Worm (Caenorhabditis elegans): ENCODE results near the gene Y27F2A.10.
"Not testable (repeated sequence)": the region's sequence is repeated elsewhere in the genome, so short reads cannot be mapped to it uniquely, and the experiment has no call there.

Y27F2A.10 gene

DNA sequence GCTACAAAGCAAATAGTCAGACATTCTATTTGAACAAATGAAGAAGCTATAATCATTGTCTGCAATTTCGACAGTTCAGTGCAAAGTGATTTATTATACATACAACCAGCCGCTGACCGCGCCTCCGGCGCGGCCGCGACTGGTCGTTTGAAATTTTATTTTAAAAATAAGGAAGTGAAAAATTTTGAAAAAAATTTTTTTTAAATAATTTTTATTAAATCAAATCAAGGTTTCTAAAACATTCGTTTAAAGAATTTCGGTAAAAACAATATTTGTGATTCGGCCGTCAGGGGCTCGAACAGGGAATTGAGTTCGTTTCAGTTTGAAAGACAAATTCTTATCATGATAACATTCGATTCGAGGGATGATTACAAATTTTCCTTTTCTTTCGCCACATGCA, at the start of gene Y27F2A.10:
Gene Y27F2A.10 (minus strand): TSS at position 101 of the 400 bp plus-strand sequence.
- TF ChIP-seq ets-7 (tag; optimal IDR thresholded peaks at IDR 0.05) (no peak), hmbx-1 (tag; optimal IDR thresholded peaks at IDR 0.05) (no peak), pes-1 (GFP tag; IDR thresholded peaks at IDR 0.05) (no peak), aly-1 (tag; optimal IDR thresholded peaks at IDR 0.05) (no peak), F13C5.2 (tag; optimal IDR thresholded peaks at IDR 0.05) (no peak), flt-1 (GFP tag; IDR thresholded peaks at IDR 0.05) (no peak), sea-1 (GFP tag; conservative IDR thresholded peaks at IDR 0.05) (no peak), hnd-1 (tag; optimal IDR thresholded peaks at IDR 0.05) (no peak), ceh-36 (tag; optimal IDR thresholded peaks at IDR 0.05) (no peak), B0310.2 (tag; optimal IDR thresholded peaks at IDR 0.05) (no peak)

DNA sequence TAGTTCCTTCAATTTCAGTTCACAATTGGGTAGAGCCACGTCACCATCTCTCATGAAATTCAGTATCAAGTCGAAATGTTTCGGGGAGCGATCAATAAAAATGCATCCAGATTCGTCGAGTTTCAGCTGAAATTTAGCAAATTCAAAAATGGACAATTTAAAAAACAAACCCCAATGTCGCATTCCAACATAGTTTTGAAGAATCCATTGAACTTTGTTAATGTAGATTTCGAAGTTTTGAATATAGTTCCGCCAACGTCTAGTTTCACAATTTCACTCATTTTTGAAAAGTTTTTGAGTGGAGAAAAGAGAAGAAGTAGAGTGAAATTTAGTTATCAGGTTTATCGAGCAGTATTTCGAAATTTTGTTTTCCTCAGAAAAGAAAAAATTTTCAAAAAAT, 49.7 kb upstream of the Y27F2A.10 start, which contains the start of gene ZC239.14:
Gene ZC239.14 (minus strand): TSS at position 305 of the 400 bp plus-strand sequence.
- TF ChIP-seq scrt-1 (GFP tag; IDR thresholded peaks at IDR 0.05) = no peak
- TF ChIP-seq hnd-1 (tag; optimal IDR thresholded peaks at IDR 0.05) = no peak
- TF ChIP-seq tbx-37 (GFP tag; conservative IDR thresholded peaks at IDR 0.05) = no peak

ce11 chrII:3220723-3221122, 48.6 kb upstream of the Y27F2A.10 start, which contains the start of gene ZC239.22:
TSS of gene ZC239.22 (minus strand) at chrII:3220823.
- no peak for TF ChIP-seq tbx-11 (GFP tag; IDR thresholded peaks at IDR 0.05)
- no peak for TF ChIP-seq ceh-13 (GFP tag; optimal IDR thresholded peaks at IDR 0.05)
- TF ChIP-seq flt-1 (GFP tag; IDR thresholded peaks at IDR 0.05) = no peak
- no peak for TF ChIP-seq aly-1 (tag; optimal IDR thresholded peaks at IDR 0.05)
- TF ChIP-seq sea-1 (GFP tag; conservative IDR thresholded peaks at IDR 0.05) = no peak

ce11 chrII:3215762-3216161, 43.7 kb upstream of the Y27F2A.10 start, which contains the start of gene ZC239.3:
TSS of gene ZC239.3 (plus strand) at chrII:3216062.
- TF ChIP-seq flt-1 (GFP tag; IDR thresholded peaks at IDR 0.05); hnd-1 (tag; optimal IDR thresholded peaks at IDR 0.05); ets-7 (tag; optimal IDR thresholded peaks at IDR 0.05): not testable (repeated sequence)

DNA sequence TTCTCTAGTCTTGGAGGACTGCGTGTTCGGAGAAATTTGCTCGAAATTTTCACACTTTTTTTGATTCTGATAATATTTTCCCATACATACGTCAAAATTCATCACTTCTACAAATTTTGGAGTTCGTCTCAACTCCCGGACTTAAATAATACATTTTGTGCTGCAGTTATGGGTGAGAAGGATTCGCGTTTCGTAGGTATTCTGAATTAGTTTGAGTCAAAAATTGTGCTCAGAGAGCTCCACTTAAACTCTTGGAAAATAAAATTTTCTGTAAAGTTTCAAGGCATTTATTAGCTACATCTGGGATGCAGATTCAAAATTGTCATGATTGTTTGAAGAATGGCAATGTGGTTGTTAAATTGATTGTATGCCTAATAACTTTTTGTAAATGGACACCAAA, 41.8 kb upstream of the Y27F2A.10 start, which contains the start of gene ZC239.4:
Gene ZC239.4 (plus strand): TSS at position 301 of the 400 bp plus-strand sequence.
- TF ChIP-seq tra-4 (tag; optimal IDR thresholded peaks at IDR 0.05) (no peak), flt-1 (GFP tag; IDR thresholded peaks at IDR 0.05) (no peak), hmbx-1 (tag; optimal IDR thresholded peaks at IDR 0.05) (no peak), hmg-4 (GFP tag; optimal IDR thresholded peaks at IDR 0.05) (no peak), F13C5.2 (tag; optimal IDR thresholded peaks at IDR 0.05) (no peak), B0310.2 (tag; optimal IDR thresholded peaks at IDR 0.05) (no peak), ets-7 (tag; optimal IDR thresholded peaks at IDR 0.05) (no peak)

DNA sequence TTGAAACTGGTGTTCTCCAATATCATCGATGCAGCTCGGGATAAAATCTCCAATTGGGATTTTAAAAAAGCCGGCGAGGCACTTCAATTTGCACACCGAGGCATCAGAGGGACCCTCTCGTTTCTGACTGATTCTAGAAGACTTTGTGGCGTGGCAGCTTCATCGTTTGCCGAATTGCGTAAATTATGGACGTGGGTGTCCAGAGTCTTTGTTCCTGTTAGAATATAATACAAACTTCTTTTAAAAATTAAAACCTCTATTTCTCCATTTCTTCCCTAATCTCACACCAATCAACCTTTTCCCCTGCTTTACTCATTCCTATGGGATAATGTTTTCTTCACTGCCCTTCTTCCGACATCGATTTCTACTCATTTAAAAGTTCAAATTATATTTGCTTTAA, 38.3 kb upstream of the Y27F2A.10 start, which contains the start of gene ZC239.5:
Gene ZC239.5 (plus strand): TSS at position 301 of the 400 bp plus-strand sequence.
- TF ChIP-seq hmbx-1 (tag; optimal IDR thresholded peaks at IDR 0.05) (no peak), B0310.2 (tag; optimal IDR thresholded peaks at IDR 0.05) (no peak)

- no peak for TF ChIP-seq pes-1 (GFP tag; IDR thresholded peaks at IDR 0.05)
- TF ChIP-seq ceh-13 (GFP tag; optimal IDR thresholded peaks at IDR 0.05) = no peak
- TF ChIP-seq hmg-4 (GFP tag; optimal IDR thresholded peaks at IDR 0.05) = no peak
- no peak for TF ChIP-seq aly-1 (tag; optimal IDR thresholded peaks at IDR 0.05)
- TF ChIP-seq ama-1 (optimal IDR thresholded peaks at IDR 0.05) = no peak
- TF ChIP-seq sea-1 (GFP tag; conservative IDR thresholded peaks at IDR 0.05) = no peak
- no peak for TF ChIP-seq tbx-11 (GFP tag; IDR thresholded peaks at IDR 0.05)
- no peak for TF ChIP-seq ceh-36 (tag; optimal IDR thresholded peaks at IDR 0.05)
- no peak for TF ChIP-seq F13C5.2 (tag; optimal IDR thresholded peaks at IDR 0.05)
- TF ChIP-seq hnd-1 (tag; optimal IDR thresholded peaks at IDR 0.05) = no peak
- TF ChIP-seq B0310.2 (tag; optimal IDR thresholded peaks at IDR 0.05) = no peak
- no peak for TF ChIP-seq tbx-37 (GFP tag; conservative IDR thresholded peaks at IDR 0.05)
- no peak for TF ChIP-seq tra-4 (tag; optimal IDR thresholded peaks at IDR 0.05)
- no peak for TF ChIP-seq scrt-1 (GFP tag; IDR thresholded peaks at IDR 0.05)
These were observed 37.2 kb upstream of the Y27F2A.10 start, which contains the start of gene ZC239.6 for ce11 chrII:3209251-3209650. TSS of gene ZC239.6 (plus strand) at chrII:3209631.

DNA sequence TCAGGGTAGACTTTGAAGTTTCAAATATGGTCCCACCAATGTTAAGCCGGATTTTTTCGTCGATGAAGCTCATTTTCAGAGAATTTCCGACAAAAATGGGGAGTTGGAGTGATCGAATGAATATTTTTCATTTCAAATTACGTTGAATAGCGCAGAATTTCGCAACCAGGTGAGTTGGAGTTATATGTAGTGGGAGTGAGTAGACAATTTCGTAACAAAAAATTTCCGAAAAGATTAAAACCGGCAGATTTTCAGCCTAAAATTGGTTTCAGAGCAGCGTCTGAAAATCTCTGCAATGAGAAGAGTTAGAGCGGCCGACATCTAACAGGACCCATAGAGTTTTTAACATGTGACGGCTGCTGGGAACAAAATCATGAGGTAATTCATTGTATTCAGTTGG, 36.6 kb upstream of the Y27F2A.10 start, which contains the start of gene sdz-35:
Gene sdz-35 (minus strand): TSS at position 101 of the 400 bp plus-strand sequence.
- TF ChIP-seq hnd-1 (tag; optimal IDR thresholded peaks at IDR 0.05) (no peak), flt-1 (GFP tag; IDR thresholded peaks at IDR 0.05) (no peak), B0310.2 (tag; optimal IDR thresholded peaks at IDR 0.05) (no peak), hmbx-1 (tag; optimal IDR thresholded peaks at IDR 0.05) (no peak), tbx-11 (GFP tag; IDR thresholded peaks at IDR 0.05) (no peak), sea-1 (GFP tag; conservative IDR thresholded peaks at IDR 0.05) (no peak), ceh-36 (tag; optimal IDR thresholded peaks at IDR 0.05) (no peak), F13C5.2 (tag; optimal IDR thresholded peaks at IDR 0.05) (no peak), ama-1 (optimal IDR thresholded peaks at IDR 0.05) (no peak), tbx-37 (GFP tag; conservative IDR thresholded peaks at IDR 0.05) (no peak)

DNA sequence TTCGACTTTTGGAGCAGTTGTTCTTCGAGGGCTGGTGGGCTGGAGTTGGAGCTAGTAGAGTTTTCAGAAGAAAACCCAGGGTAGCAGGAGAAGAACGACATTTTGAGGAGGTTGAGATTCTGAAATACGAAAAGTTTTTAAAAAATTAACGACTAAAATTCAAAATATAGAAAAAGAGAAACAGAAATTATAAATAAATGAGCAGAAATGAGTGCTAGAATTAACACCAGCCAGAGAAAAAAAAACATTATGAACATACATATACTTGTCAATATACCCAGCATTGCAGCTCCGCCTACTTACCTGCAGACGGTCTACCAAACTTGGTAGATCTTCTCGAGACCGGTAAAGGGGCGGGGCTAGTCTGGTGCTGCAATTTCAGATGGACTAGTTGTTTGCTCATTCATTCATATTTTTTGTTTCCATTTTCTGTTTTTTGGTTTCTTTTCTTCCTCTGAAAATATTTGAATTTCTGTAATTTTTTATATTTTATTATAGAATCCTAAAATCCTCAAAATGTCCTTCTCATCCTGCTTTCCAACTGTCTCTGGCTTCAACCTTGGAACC, 34.4 kb upstream of the Y27F2A.10 start, which contains the start of the genes ZC239.20 and ZC239.21:
Gene ZC239.20 (minus strand): TSS at position 101 of the 567 bp plus-strand sequence.
Gene ZC239.21 (plus strand): TSS at position 517 of the 567 bp plus-strand sequence.
- TF ChIP-seq B0310.2 (tag; optimal IDR thresholded peaks at IDR 0.05) = no peak
- no peak for TF ChIP-seq flt-1 (GFP tag; IDR thresholded peaks at IDR 0.05)
- TF ChIP-seq ama-1 (optimal IDR thresholded peaks at IDR 0.05) = no peak
- no peak for TF ChIP-seq ceh-13 (GFP tag; optimal IDR thresholded peaks at IDR 0.05)
- no peak for TF ChIP-seq tra-4 (tag; optimal IDR thresholded peaks at IDR 0.05)
- no peak for TF ChIP-seq hmg-4 (GFP tag; optimal IDR thresholded peaks at IDR 0.05)
- no peak for TF ChIP-seq sea-1 (GFP tag; conservative IDR thresholded peaks at IDR 0.05)
- TF ChIP-seq ceh-36 (tag; optimal IDR thresholded peaks at IDR 0.05) = no peak
- no peak for TF ChIP-seq pes-1 (GFP tag; IDR thresholded peaks at IDR 0.05)
- no peak for TF ChIP-seq scrt-1 (GFP tag; IDR thresholded peaks at IDR 0.05)
